Fruit fly (Drosophila melanogaster): ENCODE data around the gene CG32281.
A peak's percentile ranks its signal among the peaks of the same experiment; 100 is the strongest.

CG32281 gene

dm6 chr3L:3177872-3178271, 8.7 kb downstream of the CG32281 start:
- no peak for TF ChIP-seq pdm3 (GFP tag; optimal IDR thresholded peaks at IDR 0.05)
- TF ChIP-seq Hr39 (GFP tag; optimal IDR thresholded peaks at IDR 0.05), result no peak

- TF ChIP-seq fd85E (GFP tag; optimal IDR thresholded peaks at IDR 0.05) (no peak), dsx (GFP tag; optimal IDR thresholded peaks at IDR 0.05; ENCODE audit: poor library complexity, severe bottlenecking) (no peak), CG6276 (GFP tag; optimal IDR thresholded peaks at IDR 0.05) (no peak), CG8632 (GFP tag; optimal IDR thresholded peaks at IDR 0.05) (no peak), CG9139 (GFP tag; optimal IDR thresholded peaks at IDR 0.05) (no peak), CG3032 (tag; optimal IDR thresholded peaks at IDR 0.05) (peak; percentile 44), CG4318 (GFP tag; optimal IDR thresholded peaks at IDR 0.05) (no peak), Eip93F (GFP tag; optimal IDR thresholded peaks at IDR 0.05) (no peak), eg (GFP tag; IDR thresholded peaks at IDR 0.05) (no peak), vri (GFP tag; optimal IDR thresholded peaks at IDR 0.05) (no peak), CG10669 (GFP tag; optimal IDR thresholded peaks at IDR 0.05) (no peak), Gug (GFP tag; IDR thresholded peaks at IDR 0.05) (peak; percentile 28; the same call in 1 of the 2 replicates), CG8319 (GFP tag; optimal IDR thresholded peaks at IDR 0.05) (no peak), pdm3 (GFP tag; optimal IDR thresholded peaks at IDR 0.05) (no peak), Hr39 (GFP tag; optimal IDR thresholded peaks at IDR 0.05) (peak; percentile 81), Ets21C (GFP tag; optimal IDR thresholded peaks at IDR 0.05) (no peak), svp (GFP tag) (no peak), Hr38 (GFP tag; optimal IDR thresholded peaks at IDR 0.05) (no peak), Sox14 (GFP tag; optimal IDR thresholded peaks at IDR 0.05) (no peak), Lpt (GFP tag; optimal IDR thresholded peaks at IDR 0.05) (peak; percentile 19), cyc (GFP tag; optimal IDR thresholded peaks at IDR 0.05) (peak; percentile 57), CG6163 (GFP tag; IDR thresholded peaks at IDR 0.05) (peak; percentile 29; the same call in 1 of the 3 replicates), topi (GFP tag; optimal IDR thresholded peaks at IDR 0.05) (no peak), Sox102F (GFP tag; optimal IDR thresholded peaks at IDR 0.05) (no peak), CG16779 (tag; optimal IDR thresholded peaks at IDR 0.05) (no peak), CG11294 (GFP tag; IDR thresholded peaks at IDR 0.05) (no peak), esn (GFP tag; optimal IDR thresholded peaks at IDR 0.05) (peak; percentile 76), Met (GFP tag; optimal IDR thresholded peaks at IDR 0.05) (no peak), Smox (GFP tag; optimal IDR thresholded peaks at IDR 0.05) (peak; percentile 59), Sox15 (GFP tag; optimal IDR thresholded peaks at IDR 0.05) (peak; percentile 38), net (GFP tag; optimal IDR thresholded peaks at IDR 0.05) (no peak), fd59A (GFP tag; optimal IDR thresholded peaks at IDR 0.05) (peak; percentile 6), ss (GFP tag; optimal IDR thresholded peaks at IDR 0.05) (no peak), CG7368 (GFP tag; optimal IDR thresholded peaks at IDR 0.05) (no peak), CG31627 (GFP tag; optimal IDR thresholded peaks at IDR 0.05) (peak; percentile 79), Eip75B (GFP tag; optimal IDR thresholded peaks at IDR 0.05) (no peak), CG6808 (GFP tag; optimal IDR thresholded peaks at IDR 0.05) (no peak), CG8119 (GFP tag; IDR thresholded peaks at IDR 0.05) (no peak), fkh (GFP tag; optimal IDR thresholded peaks at IDR 0.05) (no peak), CG34406 (GFP tag; optimal IDR thresholded peaks at IDR 0.05) (peak; percentile 11), Ets96B (tag; optimal IDR thresholded peaks at IDR 0.05) (no peak), CG6792 (GFP tag; optimal IDR thresholded peaks at IDR 0.05) (no peak), Eip78C (GFP tag) (no peak), CG32006 (GFP tag; optimal IDR thresholded peaks at IDR 0.05) (no peak), dac (GFP tag; optimal IDR thresholded peaks at IDR 0.05) (no peak), lz (GFP tag; optimal IDR thresholded peaks at IDR 0.05) (peak; percentile 84), spab (GFP tag; optimal IDR thresholded peaks at IDR 0.05) (no peak), CG6854 (GFP tag; optimal IDR thresholded peaks at IDR 0.05) (no peak), CG15336 (GFP tag; IDR thresholded peaks at IDR 0.05) (no peak), Hr4 (GFP tag; optimal IDR thresholded peaks at IDR 0.05) (no peak)
These were observed 9.4 kb downstream of the CG32281 start, which contains the start of the genes MnM and Girdin for dm6 chr3L:3178530-3179096. Gene MnM (minus strand): TSS chr3L:3178580. Gene Girdin (plus strand): TSS chr3L:3178930.

Measured in whole organism, prepupa.